Fruit fly (Drosophila melanogaster): ENCODE data around the gene Ada.

The Ada gene

dm6 chr3R:9062756-9063155 lies 2.2 kb upstream of the Ada start (continued):
- TF ChIP-seq H2.0 (GFP tag; IDR thresholded peaks at IDR 0.05) (no peak), sc (optimal IDR thresholded peaks at IDR 0.05) (no peak), sc (GFP tag; optimal IDR thresholded peaks at IDR 0.05) (no peak), vnd (GFP tag; IDR thresholded peaks at IDR 0.05; ENCODE audit: partially characterized antibody) (no peak), Ptx1 (GFP tag; IDR thresholded peaks at IDR 0.05) (no peak), bigmax (GFP tag; optimal IDR thresholded peaks at IDR 0.05) (no peak), CG4617 (GFP tag; optimal IDR thresholded peaks at IDR 0.05; ENCODE audit: borderline replicate concordance) (no peak), CG4854 (GFP tag; optimal IDR thresholded peaks at IDR 0.05) (no peak), Nf-YA (GFP tag; IDR thresholded peaks at IDR 0.05) (no peak), CG13894 (tag; optimal IDR thresholded peaks at IDR 0.05) (no peak), p53 (GFP tag; optimal IDR thresholded peaks at IDR 0.05) (no peak), CG10274 (GFP tag; optimal IDR thresholded peaks at IDR 0.05) (no peak), CG17829 (tag; optimal IDR thresholded peaks at IDR 0.05) (no peak), CG6175 (GFP tag; IDR thresholded peaks at IDR 0.05) (no peak), gcm (GFP tag; optimal IDR thresholded peaks at IDR 0.05) (no peak), CG4328 (GFP tag; optimal IDR thresholded peaks at IDR 0.05) (no peak), CG8089 (GFP tag; optimal IDR thresholded peaks at IDR 0.05) (no peak), Antp (GFP tag; optimal IDR thresholded peaks at IDR 0.05) (no peak), CG9797 (GFP tag; optimal IDR thresholded peaks at IDR 0.05) (no peak), CG11695 (GFP tag; IDR thresholded peaks at IDR 0.05) (0 out of 3 replicates have a peak, but pooled peaks have one; percentile 15), CG9817 (tag; optimal IDR thresholded peaks at IDR 0.05) (no peak), pan (optimal IDR thresholded peaks at IDR 0.05) (no peak), pan (GFP tag; optimal IDR thresholded peaks at IDR 0.05 in 1 of 2, IDR thresholded peaks at IDR 0.05 in 1 of 2) (peak in 1 of 2 experiments; percentile 12), CG15514 (GFP tag; optimal IDR thresholded peaks at IDR 0.05) (no peak), ind (GFP tag; optimal IDR thresholded peaks at IDR 0.05) (peak; percentile 1), CG1603 (tag; optimal IDR thresholded peaks at IDR 0.05) (peak; percentile 9), Six4 (GFP tag; optimal IDR thresholded peaks at IDR 0.05) (no peak), h (optimal IDR thresholded peaks at IDR 0.05) (no peak), CG10979 (tag; optimal IDR thresholded peaks at IDR 0.05) (peak; percentile 0), Hey (tag; optimal IDR thresholded peaks at IDR 0.05) (no peak), ATbp (GFP tag; optimal IDR thresholded peaks at IDR 0.05) (no peak), zfh1 (GFP tag; IDR thresholded peaks at IDR 0.05) (no peak), Xrp1 (GFP tag; IDR thresholded peaks at IDR 0.05) (peak; percentile 37; the same call in 1 of the 2 replicates), sr (GFP tag; IDR thresholded peaks at IDR 0.05) (no peak), CG3065 (GFP tag; optimal IDR thresholded peaks at IDR 0.05) (no peak), Med (GFP tag) (no peak), ssp (GFP tag; IDR thresholded peaks at IDR 0.05) (no peak), CG42726 (GFP tag; IDR thresholded peaks at IDR 0.05; ENCODE audit: partially characterized antibody) (no peak), CG5245 (GFP tag; optimal IDR thresholded peaks at IDR 0.05) (no peak), Tbp (GFP tag; optimal IDR thresholded peaks at IDR 0.05) (no peak), CG8924 (tag; optimal IDR thresholded peaks at IDR 0.05) (no peak)

dm6 chr3R:9068418-9068817 lies 3.4 kb downstream of the Ada start:
- TF ChIP-seq hb (GFP tag; IDR thresholded peaks at IDR 0.05; ENCODE audit: partially characterized antibody) (peak; percentile 68; the same call in 2 of the 3 replicates), Eip74EF (GFP tag; optimal IDR thresholded peaks at IDR 0.05) (no peak), Neu2 (GFP tag; optimal IDR thresholded peaks at IDR 0.05; ENCODE audit: borderline replicate concordance) (no peak), Doc2 (GFP tag; IDR thresholded peaks at IDR 0.05) (no peak), Hand (GFP tag; optimal IDR thresholded peaks at IDR 0.05) (no peak), CG13287 (GFP tag; IDR thresholded peaks at IDR 0.05; ENCODE audit: partially characterized antibody) (0 out of 2 replicates have a peak, but pooled peaks have one; percentile 20), amos (GFP tag; IDR thresholded peaks at IDR 0.05; ENCODE audit: partially characterized antibody) (peak; percentile 70; the same call in 1 of the 2 replicates), CG12071 (GFP tag; optimal IDR thresholded peaks at IDR 0.05) (no peak), Bgb (GFP tag; IDR thresholded peaks at IDR 0.05; ENCODE audit: partially characterized antibody) (peak; percentile 69), knrl (GFP tag; IDR thresholded peaks at IDR 0.05; ENCODE audit: partially characterized antibody) (peak; percentile 72), CG7745 (tag; optimal IDR thresholded peaks at IDR 0.05) (no peak), kni (GFP tag; optimal IDR thresholded peaks at IDR 0.05) (no peak), trem (tag; optimal IDR thresholded peaks at IDR 0.05) (no peak)
